Fruit fly (Drosophila melanogaster): Measurements from ENCODE around the gene CG10311.

dm6 chr3R:16308057-16308456 is 48.8 kb downstream of the CG10311 start:
- no peak for TF ChIP-seq CG6163 (GFP tag; IDR thresholded peaks at IDR 0.05)
- no peak for TF ChIP-seq CG15336 (GFP tag; IDR thresholded peaks at IDR 0.05)
- TF ChIP-seq salr (GFP tag; optimal IDR thresholded peaks at IDR 0.05), result no peak
- TF ChIP-seq topi (GFP tag; optimal IDR thresholded peaks at IDR 0.05), result no peak
